Worm (Caenorhabditis elegans): ENCODE results near the gene ocam-1.

ocam-1 gene

ce11 chrV:14192870-14193269 lies 25.3 kb upstream of the ocam-1 start:
- TF ChIP-seq dpl-1 (GFP tag; optimal IDR thresholded peaks at IDR 0.05) (peak; percentile 18), hmg-1.2 (GFP tag; IDR thresholded peaks at IDR 0.05) (no peak), K12H6.12 (tag; optimal IDR thresholded peaks at IDR 0.05) (no peak), snpc-1.3 (tag; optimal IDR thresholded peaks at IDR 0.05; ENCODE audit: insufficient read depth) (peak; percentile 43), him-1 (tag; optimal IDR thresholded peaks at IDR 0.05) (peak; percentile 69), lag-1 (GFP tag; IDR thresholded peaks at IDR 0.05) (no peak), egl-18 (GFP tag; IDR thresholded peaks at IDR 0.05) (no peak), B0261.1 (tag; optimal IDR thresholded peaks at IDR 0.05) (no peak), efl-1 (GFP tag; optimal IDR thresholded peaks at IDR 0.05) (peak; percentile 14), ama-1 (optimal IDR thresholded peaks at IDR 0.05) (no peak), ama-1 (GFP tag; optimal IDR thresholded peaks at IDR 0.05) (peak in 1 of 2 experiments; percentile 11), T07F8.4 (tag; optimal IDR thresholded peaks at IDR 0.05) (no peak), repo-1 (tag; optimal IDR thresholded peaks at IDR 0.05) (no peak), K11D2.4 (GFP tag; IDR thresholded peaks at IDR 0.05) (no peak), ekl-4 (GFP tag; IDR thresholded peaks at IDR 0.05) (0 out of 2 replicates have a peak, but pooled peaks have one; percentile 21), rcor-1 (GFP tag; IDR thresholded peaks at IDR 0.05) (no peak), ceh-91 (GFP tag; IDR thresholded peaks at IDR 0.05) (peak; percentile 65), F33H1.4 (GFP tag; IDR thresholded peaks at IDR 0.05) (peak; percentile 95), snpc-3.4 (tag; optimal IDR thresholded peaks at IDR 0.05) (peak; percentile 21), ztf-25 (GFP tag; IDR thresholded peaks at IDR 0.05) (no peak), athp-1 (tag; optimal IDR thresholded peaks at IDR 0.05) (peak; percentile 3), xnd-1 (tag; optimal IDR thresholded peaks at IDR 0.05) (peak; percentile 93), zim-3 (tag; optimal IDR thresholded peaks at IDR 0.05) (no peak), F49E8.2 (tag; optimal IDR thresholded peaks at IDR 0.05; ENCODE audit: insufficient read depth) (peak; percentile 42), sea-2 (GFP tag; IDR thresholded peaks at IDR 0.05) (no peak), Y53G8AR.9 (GFP tag; conservative IDR thresholded peaks at IDR 0.05) (0 out of 2 replicates have a peak, but pooled peaks have one; percentile 17), attf-5 (GFP tag; optimal IDR thresholded peaks at IDR 0.05) (no peak), hrde-1 (tag; optimal IDR thresholded peaks at IDR 0.05; ENCODE audit: borderline replicate concordance) (no peak), tbx-9 (tag; optimal IDR thresholded peaks at IDR 0.05; ENCODE audit: borderline replicate concordance) (no peak), madf-6 (GFP tag; IDR thresholded peaks at IDR 0.05) (peak; percentile 94), ccch-3 (GFP tag; optimal IDR thresholded peaks at IDR 0.05) (no peak), F22D6.2 (tag; optimal IDR thresholded peaks at IDR 0.05) (no peak), lsl-1 (GFP tag; optimal IDR thresholded peaks at IDR 0.05) (peak; percentile 96), ceh-58 (GFP tag; IDR thresholded peaks at IDR 0.05) (no peak), lin-54 (GFP tag; optimal IDR thresholded peaks at IDR 0.05) (peak; percentile 38), rpc-1 (optimal IDR thresholded peaks at IDR 0.05) (no peak), rpc-1 (tag; optimal IDR thresholded peaks at IDR 0.05) (no peak), madf-3 (GFP tag; IDR thresholded peaks at IDR 0.05) (no peak), ztf-6 (GFP tag; IDR thresholded peaks at IDR 0.05) (no peak), nhr-80 (tag; optimal IDR thresholded peaks at IDR 0.05) (no peak), D2030.7 (GFP tag; IDR thresholded peaks at IDR 0.05) (peak; percentile 72), madf-8 (GFP tag; conservative IDR thresholded peaks at IDR 0.05) (peak; percentile 81), zfh-2 (GFP tag; conservative IDR thresholded peaks at IDR 0.05) (no peak)

Data from whole organism, young adult.